Worm (Caenorhabditis elegans) whole organism, mixed stage, embryonic: Measurements from ENCODE around the gene txt-8.

Experiments
- M03D4.4 ChIP-seq: sonication (generic microtip); optimal IDR thresholded peaks from 2 replicates; lab custom pipeline; 2017; ENCODE audit warnings: mild to moderate bottlenecking, missing genetic modification characterization, missing compliant biosample characterization
- blmp-1 ChIP-seq: fragments of 150-350 bp; optimal IDR thresholded peaks from 2 replicates; lab custom pipeline; 2014; ENCODE audit warnings: missing biosample characterization, missing genetic modification characterization
- ceh-39 ChIP-seq: fragments of 150-350 bp; optimal IDR thresholded peaks from 2 replicates; lab custom pipeline; 2014; ENCODE audit warnings: missing biosample characterization, missing genetic modification characterization
- ceh-43 ChIP-seq: fragments of 200-800 bp; sonication (Bioruptor generic); optimal IDR thresholded peaks from 2 replicates; lab custom pipeline; 2018; ENCODE audit warnings: mild to moderate bottlenecking, missing genetic modification characterization, moderate library complexity, missing compliant biosample characterization
- ceh-83 ChIP-seq: fragments of 200-800 bp; sonication (Bioruptor generic); optimal IDR thresholded peaks from 2 replicates; lab custom pipeline; 2018; ENCODE audit warnings: mild to moderate bottlenecking, missing genetic modification characterization, missing compliant biosample characterization
- ces-1 ChIP-seq: fragments of 150-350 bp; optimal IDR thresholded peaks from 2 replicates; lab custom pipeline; 2014; ENCODE audit warnings: missing biosample characterization, missing genetic modification reagents, missing genetic modification characterization
- elt-1 ChIP-seq: sonication (generic microtip); optimal IDR thresholded peaks from 2 replicates; lab custom pipeline; 2017; ENCODE audit warnings: missing genetic modification characterization, mild to moderate bottlenecking, missing compliant biosample characterization, antibody characterized with exemption, moderate library complexity, borderline replicate concordance; ENCODE audit not compliant: insufficient read depth
- flh-1 ChIP-seq: fragments of 200-800 bp; sonication (Bioruptor generic); optimal IDR thresholded peaks from 2 replicates; lab custom pipeline; 2018; ENCODE audit warnings: mild to moderate bottlenecking, missing genetic modification characterization, moderate library complexity, missing compliant biosample characterization
- ham-2 ChIP-seq: fragments of 200-800 bp; sonication (Bioruptor generic); optimal IDR thresholded peaks from 2 replicates; lab custom pipeline; 2018; ENCODE audit warnings: mild to moderate bottlenecking, missing genetic modification characterization, missing compliant biosample characterization
- hlh-1 ChIP-seq: fragments of 150-350 bp; optimal IDR thresholded peaks from 2 replicates; lab custom pipeline; 2014; ENCODE audit warnings: missing biosample characterization, missing genetic modification reagents, missing genetic modification characterization
- lin-32 ChIP-seq: fragments of 200-800 bp; sonication (Bioruptor generic); optimal IDR thresholded peaks from 2 replicates; lab custom pipeline; 2018; ENCODE audit warnings: mild to moderate bottlenecking, missing genetic modification characterization, missing compliant biosample characterization
- lsy-2 ChIP-seq: fragments of 150-350 bp; optimal IDR thresholded peaks from 2 replicates; lab custom pipeline; 2014; ENCODE audit warnings: missing biosample characterization, missing genetic modification characterization
- mab-5 ChIP-seq: fragments of 150-350 bp; optimal IDR thresholded peaks from 2 replicates; lab custom pipeline; 2014; ENCODE audit warnings: missing biosample characterization, missing genetic modification characterization
- mls-2 ChIP-seq: sonication (generic microtip); optimal IDR thresholded peaks from 2 replicates; lab custom pipeline; 2016; ENCODE audit warnings: mild to moderate bottlenecking, missing genetic modification characterization, moderate library complexity, missing compliant biosample characterization
- nhr-12 ChIP-seq: fragments of 150-350 bp; optimal IDR thresholded peaks from 2 replicates; lab custom pipeline; 2014; ENCODE audit warnings: missing biosample characterization, missing genetic modification characterization
- nhr-237 ChIP-seq: fragments of 150-350 bp; optimal IDR thresholded peaks from 2 replicates; lab custom pipeline; 2014; ENCODE audit warnings: missing biosample characterization, missing genetic modification characterization
- nhr-28 ChIP-seq: fragments of 150-350 bp; optimal IDR thresholded peaks from 2 replicates; lab custom pipeline; 2014; ENCODE audit warnings: missing biosample characterization, missing genetic modification characterization
- nhr-76 ChIP-seq: sonication (generic microtip); optimal IDR thresholded peaks from 2 replicates; lab custom pipeline; 2017; ENCODE audit warnings: missing biosample characterization, missing genetic modification characterization
- pha-4 ChIP-seq: fragments of 150-350 bp; optimal IDR thresholded peaks from 2 replicates; lab custom pipeline; 2018; ENCODE audit warnings: missing biosample characterization, missing genetic modification reagents, missing genetic modification characterization
- sem-2 ChIP-seq: fragments of 200-800 bp; sonication (Bioruptor generic); optimal IDR thresholded peaks from 2 replicates; lab custom pipeline; 2018; ENCODE audit warnings: mild to moderate bottlenecking, missing genetic modification characterization, missing compliant biosample characterization
- snpc-4 ChIP-seq: fragments of 150-350 bp; optimal IDR thresholded peaks from 2 replicates; lab custom pipeline; 2014; ENCODE audit warnings: missing biosample characterization, missing genetic modification characterization
- sptf-1 ChIP-seq: sonication (generic microtip); optimal IDR thresholded peaks from 2 replicates; lab custom pipeline; 2017; ENCODE audit warnings: mild to moderate bottlenecking, missing genetic modification characterization, moderate library complexity, missing compliant biosample characterization
- tbx-8 ChIP-seq: fragments of 200-800 bp; sonication (Bioruptor generic); optimal IDR thresholded peaks from 2 replicates; lab custom pipeline; 2018; ENCODE audit warnings: mild to moderate bottlenecking, missing genetic modification characterization, moderate library complexity, missing compliant biosample characterization
- unc-120 ChIP-seq: sonication (generic microtip); optimal IDR thresholded peaks from 2 replicates; lab custom pipeline; 2017; ENCODE audit warnings: missing genetic modification characterization, missing compliant biosample characterization; ENCODE audit not compliant: poor library complexity, severe bottlenecking
- unc-39 ChIP-seq: fragments of 150-350 bp; optimal IDR thresholded peaks from 2 replicates; lab custom pipeline; 2014; ENCODE audit warnings: missing biosample characterization, missing genetic modification characterization
- unc-62 ChIP-seq: fragments of 150-350 bp; optimal IDR thresholded peaks from 2 replicates; lab custom pipeline; 2014; ENCODE audit warnings: missing biosample characterization, missing genetic modification reagents, missing genetic modification characterization
- zip-8 ChIP-seq: fragments of 150-350 bp; optimal IDR thresholded peaks from 2 replicates; lab custom pipeline; 2014; ENCODE audit warnings: missing biosample characterization, missing genetic modification characterization
- ztf-11 ChIP-seq: fragments of 150-350 bp; optimal IDR thresholded peaks from 2 replicates; lab custom pipeline; 2014; ENCODE audit warnings: missing biosample characterization, missing genetic modification characterization

The txt-8 gene

ce11 chrV:18456574-18456973 lies 42.4 kb downstream of the txt-8 start, which contains the start of gene ZK228.10:
TSS of gene ZK228.10 (plus strand) at chrV:18456874.
- TF ChIP-seq ceh-39 (tag; lab: Kevin White, UChicago) (no peak), unc-39 (tag; lab: Kevin White, UChicago) (no peak), mab-5 (tag; lab: Kevin White, UChicago) (no peak), mls-2 (tag; lab: Kevin White, UChicago) (no peak), unc-62 (no peak), zip-8 (no peak), lin-32 (GFP tag; lab: Kevin White, UChicago) (no peak), snpc-4 (tag; lab: Kevin White, UChicago) (no peak), sptf-1 (tag; lab: Kevin White, UChicago) (no peak), lsy-2 (tag; lab: Kevin White, UChicago) (no peak), pha-4 (tag; lab: Kevin White, UChicago) (no peak), M03D4.4 (tag; lab: Kevin White, UChicago) (no peak)

ce11 chrV:18461200-18461728 lies 47.1 kb downstream of the txt-8 start, which contains the start of gene ZK228.3:
TSS of gene ZK228.3 (minus strand) at chrV:18461250.
- TF ChIP-seq elt-1 (tag; lab: Kevin White, UChicago) (peak; percentile 21), nhr-28 (tag; lab: Kevin White, UChicago) (no peak)

- no peak for TF ChIP-seq ceh-83 (GFP tag; lab: Kevin White, UChicago)
- TF ChIP-seq nhr-12 (tag; lab: Kevin White, UChicago) = no peak
- TF ChIP-seq ztf-11 (tag; lab: Kevin White, UChicago) = no peak
- no peak for TF ChIP-seq ceh-43
- TF ChIP-seq nhr-237 (tag; lab: Kevin White, UChicago) = no peak
- no peak for TF ChIP-seq flh-1 (GFP tag; lab: Kevin White, UChicago)
- no peak for TF ChIP-seq unc-62
- TF ChIP-seq unc-120 (tag; lab: Kevin White, UChicago) = no peak
- no peak for TF ChIP-seq nhr-28 (tag; lab: Kevin White, UChicago)
- TF ChIP-seq ces-1 (GFP tag; lab: Kevin White, UChicago) = no peak
- TF ChIP-seq hlh-1 (tag; lab: Kevin White, UChicago) = no peak
- no peak for TF ChIP-seq tbx-8 (GFP tag; lab: Kevin White, UChicago)
- no peak for TF ChIP-seq blmp-1 (tag; lab: Kevin White, UChicago)
- no peak for TF ChIP-seq mls-2 (tag; lab: Kevin White, UChicago)
- TF ChIP-seq pha-4 (tag; lab: Kevin White, UChicago) = no peak
- no peak for TF ChIP-seq sem-2 (GFP tag; lab: Kevin White, UChicago)
- no peak for TF ChIP-seq snpc-4 (tag; lab: Kevin White, UChicago)
- TF ChIP-seq nhr-76 (tag; lab: Kevin White, UChicago) = no peak
- no peak for TF ChIP-seq ham-2 (GFP tag; lab: Kevin White, UChicago)
- TF ChIP-seq M03D4.4 (tag; lab: Kevin White, UChicago) = no peak
These were observed 48.2 kb downstream of the txt-8 start, which contains the start of gene ZK228.4 for ce11 chrV:18462365-18462837. TSS of gene ZK228.4 (plus strand) at chrV:18462787.
